Worm (Caenorhabditis elegans) whole organism, young adult: Measurements from ENCODE around the gene clec-250.

Experiments used
- B0019.2 ChIP-seq: fragments of 200-800 bp; sonication (Bioruptor generic); conservative IDR thresholded peaks from 2 replicates; pipeline ENCODE4 v1.3.6; 2022; ENCODE audit warnings: missing genetic modification reagents, missing genetic modification characterization, missing compliant biosample characterization
- C17E4.6 ChIP-seq: fragments of 200-800 bp; sonication (Bioruptor generic); IDR thresholded peaks from 2 replicates; pipeline ENCODE4 v1.3.6; 2022; ENCODE audit warnings: missing genetic modification reagents, missing genetic modification characterization, missing compliant biosample characterization
- F52B5.7 ChIP-seq: sonication (generic microtip); optimal IDR thresholded peaks from 2 replicates; lab custom pipeline; 2016; ENCODE audit warnings: mild to moderate bottlenecking, missing genetic modification characterization, missing compliant biosample characterization
- F57A8.1 ChIP-seq: fragments of 200-800 bp; sonication (Bioruptor generic); optimal IDR thresholded peaks from 2 replicates; lab custom pipeline; 2018; ENCODE audit warnings: mild to moderate bottlenecking, missing genetic modification characterization, moderate library complexity, missing compliant biosample characterization
- K11D2.4 ChIP-seq: fragments of 200-800 bp; sonication (Bioruptor generic); IDR thresholded peaks from 2 replicates; pipeline ENCODE4 v1.3.6; 2022; ENCODE audit warnings: missing genetic modification reagents, missing genetic modification characterization, missing compliant biosample characterization
- K12H6.12 ChIP-seq: fragments of 200-800 bp; sonication (Bioruptor generic); optimal IDR thresholded peaks from 2 replicates; lab custom pipeline; 2018; ENCODE audit warnings: mild to moderate bottlenecking, missing genetic modification characterization, missing compliant biosample characterization
- Y53G8AR.9 ChIP-seq: fragments of 200-800 bp; sonication (Bioruptor generic); conservative IDR thresholded peaks from 2 replicates; pipeline ENCODE4 v1.3.6; 2022; ENCODE audit warnings: missing genetic modification reagents, missing genetic modification characterization, missing compliant biosample characterization
- cebp-1 ChIP-seq, 2 experiments: fragments of 200-800 bp in 1 of 2; sonication (Bioruptor generic) in 1 of 2; sonication (generic microtip) in 1 of 2; IDR thresholded peaks in 1 of 2; optimal IDR thresholded peaks in 1 of 2; 2 replicates each; pipeline versions ENCODE4 v1.3.6 to Lab custom; 2017 to 2022; ENCODE audit warnings: missing compliant biosample characterization in 2 of 2, missing genetic modification characterization in 2 of 2, mild to moderate bottlenecking in 1 of 2, missing genetic modification reagents in 1 of 2, moderate library complexity in 1 of 2
- ceh-58 ChIP-seq: fragments of 200-800 bp; sonication (Bioruptor generic); IDR thresholded peaks from 2 replicates; pipeline ENCODE4 v1.3.6; 2022; ENCODE audit warnings: missing genetic modification characterization, missing compliant biosample characterization
- dpl-1 ChIP-seq: fragments of 150-350 bp; optimal IDR thresholded peaks from 2 replicates; lab custom pipeline; 2014; ENCODE audit warnings: missing biosample characterization, missing genetic modification reagents, missing genetic modification characterization
- fkh-3 ChIP-seq: sonication (generic microtip); optimal IDR thresholded peaks from 2 replicates; lab custom pipeline; 2016; ENCODE audit warnings: mild to moderate bottlenecking, missing genetic modification characterization, missing compliant biosample characterization
- lin-40 ChIP-seq: sonication (generic microtip); optimal IDR thresholded peaks from 2 replicates; lab custom pipeline; 2016; ENCODE audit warnings: missing genetic modification characterization, mild to moderate bottlenecking, missing compliant biosample characterization, missing genotype, missing genetic modification reagents
- lsy-27 ChIP-seq: sonication (generic microtip); optimal IDR thresholded peaks from 2 replicates; lab custom pipeline; 2017; ENCODE audit warnings: missing genetic modification characterization, mild to moderate bottlenecking, missing compliant biosample characterization, antibody characterized with exemption, missing genotype, borderline replicate concordance; ENCODE audit not compliant: insufficient read depth
- madf-8 ChIP-seq: fragments of 200-800 bp; sonication (Bioruptor generic); conservative IDR thresholded peaks from 2 replicates; pipeline ENCODE4 v1.3.6; 2022; ENCODE audit warnings: missing genetic modification reagents, missing genetic modification characterization, missing compliant biosample characterization
- mcd-1 ChIP-seq: fragments of 200-800 bp; sonication (Bioruptor generic); IDR thresholded peaks from 2 replicates; pipeline ENCODE4 v1.3.6; 2022; ENCODE audit warnings: missing genetic modification reagents, missing genetic modification characterization, missing compliant biosample characterization
- nfya-2 ChIP-seq: fragments of 200-800 bp; sonication (Bioruptor generic); IDR thresholded peaks from 2 replicates; pipeline ENCODE4 v1.3.6; 2022; ENCODE audit warnings: missing genetic modification reagents, missing genetic modification characterization, missing compliant biosample characterization
- nhr-90 ChIP-seq: sonication (generic microtip); optimal IDR thresholded peaks from 2 replicates; lab custom pipeline; 2016; ENCODE audit warnings: missing genotype, mild to moderate bottlenecking, missing genetic modification characterization, missing compliant biosample characterization
- rcor-1 ChIP-seq: fragments of 200-800 bp; sonication (Bioruptor generic); IDR thresholded peaks from 2 replicates; pipeline ENCODE4 v1.3.6; 2022; ENCODE audit warnings: missing genetic modification reagents, missing genetic modification characterization, missing compliant biosample characterization
- rec-8 ChIP-seq, 2 experiments: sonication (generic microtip); optimal IDR thresholded peaks; 2 replicates each; lab custom pipeline; 2016; ENCODE audit warnings: mild to moderate bottlenecking in 2 of 2, missing genetic modification characterization in 2 of 2, missing genetic modification reagents in 2 of 2, missing genotype in 2 of 2, missing biosample characterization in 1 of 2, missing compliant biosample characterization in 1 of 2, moderate library complexity in 1 of 2
- rpc-1 ChIP-seq, 2 experiments: fragments of 150-350 bp in 1 of 2; sonication (generic microtip) in 1 of 2; optimal IDR thresholded peaks; 2 replicates each; lab custom pipeline; 2014 to 2018; ENCODE audit warnings: missing biosample characterization in 1 of 2, missing genetic modification characterization in 1 of 2, missing genetic modification reagents in 1 of 2, missing genotype in 1 of 2
- snpc-3.4 ChIP-seq: sonication (generic microtip); optimal IDR thresholded peaks from 2 replicates; lab custom pipeline; 2017; ENCODE audit warnings: missing genetic modification characterization, mild to moderate bottlenecking, missing compliant biosample characterization, antibody characterized with exemption, moderate library complexity, missing genotype, missing genetic modification reagents
- snpc-4 ChIP-seq, 5 experiments: fragments of 150-350 bp in 1 of 5; sonication (generic microtip) in 4 of 5; optimal IDR thresholded peaks; 2 replicates each; lab custom pipeline; 2014 to 2018; ENCODE audit warnings: missing genetic modification characterization in 5 of 5, missing biosample characterization in 3 of 5, antibody characterized with exemption in 2 of 5, mild to moderate bottlenecking in 2 of 5, missing compliant biosample characterization in 2 of 5, missing genotype in 2 of 5, moderate library complexity in 2 of 5, missing genetic modification reagents in 1 of 5
- somi-1 ChIP-seq: fragments of 200-800 bp; sonication (Bioruptor generic); optimal IDR thresholded peaks from 2 replicates; lab custom pipeline; 2018; ENCODE audit warnings: mild to moderate bottlenecking, missing genetic modification characterization, missing compliant biosample characterization
- tbp1 ChIP-seq: fragments of 200-800 bp; sonication (Bioruptor generic); optimal IDR thresholded peaks from 2 replicates; lab custom pipeline; 2018; ENCODE audit warnings: mild to moderate bottlenecking, missing genetic modification characterization, missing compliant biosample characterization
- tbx-9 ChIP-seq: sonication (generic microtip); optimal IDR thresholded peaks from 2 replicates; lab custom pipeline; 2016; ENCODE audit warnings: borderline replicate concordance, missing genetic modification characterization, inconsistent platforms, missing compliant biosample characterization
- zfh-2 ChIP-seq: fragments of 200-800 bp; sonication (Bioruptor generic); conservative IDR thresholded peaks from 2 replicates; pipeline ENCODE4 v1.3.6; 2022; ENCODE audit warnings: missing genetic modification reagents, missing genetic modification characterization, missing compliant biosample characterization
- ztf-28 ChIP-seq: fragments of 200-800 bp; sonication (Bioruptor generic); IDR thresholded peaks from 2 replicates; pipeline ENCODE4 v1.3.6; 2022; ENCODE audit warnings: missing genetic modification reagents, missing genetic modification characterization, missing compliant biosample characterization

The clec-250 gene

ce11 chrV:18737646-18738045, 4.4 kb downstream of the clec-250 start (continued):
- no peak for TF ChIP-seq lsy-27 (tag; lab: Kevin White, UChicago)
- TF ChIP-seq somi-1 (GFP tag; lab: Kevin White, UChicago) = no peak
- no peak for TF ChIP-seq mcd-1 (GFP tag; lab: Robert Waterston, UW)
- TF ChIP-seq rcor-1 (GFP tag; lab: Robert Waterston, UW) = no peak
- no peak for TF ChIP-seq lin-40 (tag; lab: Kevin White, UChicago)

- no peak for TF ChIP-seq Y53G8AR.9 (GFP tag; lab: Robert Waterston, UW)
- no peak for TF ChIP-seq tbx-9 (tag; lab: Kevin White, UChicago)
- TF ChIP-seq K12H6.12 = no peak
- no peak for TF ChIP-seq tbp1 (GFP tag; lab: Kevin White, UChicago)
- no peak for TF ChIP-seq C17E4.6 (GFP tag; lab: Robert Waterston, UW)
- no peak for TF ChIP-seq ztf-28 (GFP tag; lab: Robert Waterston, UW)
- TF ChIP-seq fkh-3 (tag; lab: Kevin White, UChicago) = no peak
- no peak for TF ChIP-seq rec-8 (tag; optimal IDR thresholded peaks at IDR 0.05; lab: Kevin White, UChicago)
- no peak for TF ChIP-seq dpl-1
- no peak for TF ChIP-seq zfh-2
Observed at ce11 chrV:18734381-18734780, 7.6 kb downstream of the clec-250 start, which contains the start of gene scl-20. Gene scl-20 (minus strand): TSS chrV:18734481.

DNA sequence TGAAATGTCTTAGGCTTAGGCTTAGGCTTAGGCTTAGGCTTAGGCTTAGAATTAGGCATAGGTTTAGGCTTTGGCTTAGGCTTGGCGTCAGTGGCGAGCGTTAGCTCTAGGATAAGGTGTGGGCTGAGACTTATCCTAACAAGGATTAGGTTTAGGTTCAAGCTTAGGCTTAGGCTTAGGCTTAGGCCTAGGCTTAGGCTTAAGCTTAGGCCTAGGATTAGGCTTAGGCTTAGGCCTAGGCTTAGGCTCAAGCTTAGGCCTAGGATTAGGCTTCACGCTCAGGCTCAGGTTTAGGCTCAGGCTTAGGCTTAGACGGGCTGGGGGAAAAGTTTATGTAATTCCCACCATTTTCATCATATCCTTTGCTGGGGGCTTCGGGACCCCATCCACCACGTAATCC, 8.1 kb downstream of the clec-250 start:
- TF ChIP-seq cebp-1 (GFP tag; IDR thresholded peaks at IDR 0.05; lab: Robert Waterston, UW) (no peak), cebp-1 (tag; optimal IDR thresholded peaks at IDR 0.05; lab: Kevin White, UChicago) (no peak), F52B5.7 (tag; lab: Kevin White, UChicago) (no peak), ceh-58 (GFP tag; lab: Robert Waterston, UW) (no peak)

DNA sequence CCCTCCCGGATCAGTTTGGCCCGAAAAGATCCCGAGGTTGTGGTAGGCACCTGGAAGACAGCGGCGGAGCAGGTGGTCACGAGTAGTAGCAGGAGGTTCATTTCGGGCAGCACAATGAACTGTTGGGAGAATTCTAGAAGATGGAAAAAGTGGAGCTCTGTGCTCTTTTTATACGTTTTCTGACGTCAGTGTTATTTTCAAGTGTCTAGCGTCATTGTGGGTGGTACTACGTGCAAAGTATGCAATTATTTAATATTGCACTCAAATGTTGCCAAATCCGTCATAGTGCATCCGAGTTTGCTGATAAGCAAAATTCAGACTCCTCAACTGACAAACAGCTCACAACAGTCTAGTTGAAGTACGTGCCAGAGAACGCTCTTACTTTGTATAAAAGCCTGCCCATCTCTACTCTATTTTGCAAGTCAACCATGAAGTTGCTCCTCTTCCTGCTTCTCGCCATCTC, 10.4 kb downstream of the clec-250 start, which contains the start of the genes asp-18 and scl-19:
TSS of gene asp-18 (minus strand) at position 101 of the 463 bp plus-strand sequence.
TSS of gene scl-19 (plus strand) at position 413 of the 463 bp plus-strand sequence.
- TF ChIP-seq K11D2.4 (GFP tag; lab: Robert Waterston, UW) (no peak), nfya-2 (GFP tag; lab: Robert Waterston, UW) (0 out of 2 replicates have a peak, but pooled peaks have one; percentile 24)

ce11 chrV:18729324-18729924, 12.6 kb downstream of the clec-250 start, which contains the start of gene asp-19:
Gene asp-19 (minus strand): TSS chrV:18729374.
- TF ChIP-seq mcd-1 (GFP tag; lab: Robert Waterston, UW) (no peak), madf-8 (no peak), snpc-3.4 (no peak), rpc-1 (optimal IDR thresholded peaks at IDR 0.05; lab: Kevin White, UChicago) (no peak), rpc-1 (tag; optimal IDR thresholded peaks at IDR 0.05; lab: Kevin White, UChicago) (no peak), nfya-2 (GFP tag; lab: Robert Waterston, UW) (no peak), nhr-90 (tag; lab: Kevin White, UChicago) (no peak), F57A8.1 (GFP tag; lab: Kevin White, UChicago) (no peak), snpc-4 (GFP tag; optimal IDR thresholded peaks at IDR 0.05; lab: Kevin White, UChicago) (no peak), snpc-4 (tag; optimal IDR thresholded peaks at IDR 0.05; lab: Kevin White, UChicago) (peak in 1 of 4 experiments; percentile 51), zfh-2 (peak; percentile 65), B0019.2 (GFP tag; lab: Robert Waterston, UW) (no peak)
